Worm (Caenorhabditis elegans): ENCODE data around the gene C15H9.11.

DNA sequence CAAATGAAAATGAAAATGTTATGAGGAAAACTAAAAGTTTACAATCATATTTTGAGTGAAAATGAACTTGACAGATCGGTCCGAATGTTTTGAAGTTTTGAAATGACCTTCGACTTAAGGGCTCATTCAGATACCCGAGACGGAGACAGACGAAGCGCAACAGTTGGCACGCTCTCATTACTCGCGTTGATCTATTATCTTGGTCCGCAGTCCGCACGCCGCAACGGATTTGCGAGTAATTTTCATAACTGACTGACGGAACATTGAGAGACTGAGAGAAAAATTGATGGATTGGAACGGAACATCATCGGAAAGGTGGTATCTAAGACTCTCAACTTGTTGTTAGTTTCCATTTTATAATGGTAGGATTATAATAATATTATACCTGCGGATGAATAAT lies 42.7 kb upstream of the C15H9.11 start:
- TF ChIP-seq dpff-1 (tag; optimal IDR thresholded peaks at IDR 0.05) (no peak), F55B11.4 (tag; optimal IDR thresholded peaks at IDR 0.05; ENCODE audit: borderline replicate concordance, insufficient read depth) (no peak), sdz-38 (tag; optimal IDR thresholded peaks at IDR 0.05) (no peak), ZK185.1 (tag; optimal IDR thresholded peaks at IDR 0.05; ENCODE audit: poor library complexity, severe bottlenecking) (no peak), B0261.1 (tag; optimal IDR thresholded peaks at IDR 0.05) (no peak), ama-1 (optimal IDR thresholded peaks at IDR 0.05) (no peak), ama-1 (GFP tag; optimal IDR thresholded peaks at IDR 0.05) (no peak), mes-4 (tag; optimal IDR thresholded peaks at IDR 0.05) (no peak), Y67H2A.10 (GFP tag; conservative IDR thresholded peaks at IDR 0.05) (no peak), ztf-25 (GFP tag; IDR thresholded peaks at IDR 0.05) (no peak), unc-62 (GFP tag; optimal IDR thresholded peaks at IDR 0.05) (no peak), akir-1 (GFP tag; optimal IDR thresholded peaks at IDR 0.05) (no peak)

Measured in whole organism, young adult.